Worm (Caenorhabditis elegans): ENCODE data around the gene F40G12.11.

DNA sequence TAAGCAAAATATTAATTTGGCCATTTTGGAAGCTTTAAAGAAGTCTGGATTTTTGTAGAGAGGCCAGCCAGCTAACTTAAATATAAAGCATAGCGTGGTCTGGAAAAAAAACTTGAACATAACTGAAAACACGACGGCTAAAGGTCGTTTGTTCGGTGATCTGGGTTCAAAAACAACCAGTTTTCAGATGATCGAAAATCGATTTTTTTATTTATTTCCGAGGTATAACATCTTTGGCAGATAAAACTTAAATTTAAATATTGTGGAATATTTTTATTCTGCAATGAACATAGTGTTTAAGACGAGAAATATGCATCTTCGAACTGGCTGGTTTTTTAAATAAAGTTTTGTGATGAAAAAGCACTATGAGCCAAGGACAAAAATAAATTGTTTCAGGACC is 17.4 kb upstream of the F40G12.11 start, which contains the start of gene F40G12.4:
- no peak for TF ChIP-seq ceh-2 (tag; optimal IDR thresholded peaks at IDR 0.05)
- TF ChIP-seq hlh-30 (tag; optimal IDR thresholded peaks at IDR 0.05; ENCODE audit: insufficient read depth): no peak
- no peak for TF ChIP-seq ama-1 (optimal IDR thresholded peaks at IDR 0.05)
- TF ChIP-seq nhr-232 (tag; optimal IDR thresholded peaks at IDR 0.05): no peak
- TF ChIP-seq nhr-11 (tag; optimal IDR thresholded peaks at IDR 0.05): no peak
- TF ChIP-seq pha-4 (tag; optimal IDR thresholded peaks at IDR 0.05): no peak
- no peak for TF ChIP-seq nfya-1 (tag; optimal IDR thresholded peaks at IDR 0.05)
- no peak for TF ChIP-seq elt-2 (tag; optimal IDR thresholded peaks at IDR 0.05)
- no peak for TF ChIP-seq fkh-10 (GFP tag; optimal IDR thresholded peaks at IDR 0.05)
- no peak for TF ChIP-seq ceh-34 (tag; optimal IDR thresholded peaks at IDR 0.05)
- TF ChIP-seq gmeb-2 (tag; optimal IDR thresholded peaks at IDR 0.05): no peak
- no peak for TF ChIP-seq ceh-19 (GFP tag; optimal IDR thresholded peaks at IDR 0.05)
- no peak for TF ChIP-seq unc-55 (GFP tag; optimal IDR thresholded peaks at IDR 0.05)
- no peak for TF ChIP-seq pat-9 (tag; optimal IDR thresholded peaks at IDR 0.05)

All from whole organism, late embryonic.